Worm (Caenorhabditis elegans): ENCODE results near the gene T26E4.10.

- TF ChIP-seq scrt-1 (GFP tag; IDR thresholded peaks at IDR 0.05) (no peak), ama-1 (optimal IDR thresholded peaks at IDR 0.05) (no peak), B0310.2 (tag; optimal IDR thresholded peaks at IDR 0.05) (no peak), F13C5.2 (tag; optimal IDR thresholded peaks at IDR 0.05) (no peak), flt-1 (GFP tag; IDR thresholded peaks at IDR 0.05) (no peak), sea-1 (GFP tag; conservative IDR thresholded peaks at IDR 0.05) (no peak), pes-1 (GFP tag; IDR thresholded peaks at IDR 0.05) (no peak), ets-7 (tag; optimal IDR thresholded peaks at IDR 0.05) (no peak), tbx-37 (GFP tag; conservative IDR thresholded peaks at IDR 0.05) (no peak)
These were observed 23.4 kb upstream of the T26E4.10 start, which contains the start of gene srbc-49 for ce11 chrV:15821398-15821797.
